Worm (Caenorhabditis elegans): ENCODE measurements around the gene zim-3.

DNA sequence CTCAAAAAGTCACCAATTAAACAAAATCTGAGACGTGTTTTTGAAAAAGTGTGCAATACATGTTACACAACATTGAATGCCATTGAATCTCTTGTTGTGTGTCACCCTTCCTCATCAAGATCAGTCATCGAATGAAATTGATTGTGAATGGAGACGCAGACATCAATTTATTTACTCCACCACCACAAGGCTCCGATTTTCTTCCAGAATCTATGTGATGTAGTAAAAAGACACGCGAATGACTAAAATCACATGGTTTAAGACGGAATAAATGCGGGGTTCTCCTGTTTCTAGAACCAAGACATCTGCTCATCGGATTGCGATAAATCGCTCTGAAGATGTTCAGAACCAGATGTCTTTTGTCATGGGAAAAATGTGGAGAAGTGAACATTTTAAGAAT, 45.8 kb upstream of the zim-3 start:
- no peak for TF ChIP-seq unc-39 (tag; optimal IDR thresholded peaks at IDR 0.05)
- TF ChIP-seq nhr-237 (tag; optimal IDR thresholded peaks at IDR 0.05) = no peak
- no peak for TF ChIP-seq ceh-28 (tag; optimal IDR thresholded peaks at IDR 0.05)
- TF ChIP-seq pqm-1 (tag; optimal IDR thresholded peaks at IDR 0.05) = no peak
- no peak for TF ChIP-seq ama-1 (optimal IDR thresholded peaks at IDR 0.05)
- TF ChIP-seq ceh-82 (tag; optimal IDR thresholded peaks at IDR 0.05) = no peak
